Worm (Caenorhabditis elegans) whole organism, late embryonic: ENCODE data around the gene T19H12.12.
A peak's percentile ranks its signal among the peaks of the same experiment; 100 is the strongest.

Experiments used
- F13H6.1 ChIP-seq: sonication (generic microtip); optimal IDR thresholded peaks from 2 replicates; lab custom pipeline; 2016; ENCODE audit warnings: missing genetic modification characterization, missing compliant biosample characterization
- K09A11.1 ChIP-seq: sonication (generic microtip); optimal IDR thresholded peaks from 2 replicates; lab custom pipeline; 2017; ENCODE audit warnings: antibody characterized with exemption, mild to moderate bottlenecking, missing genetic modification characterization, missing compliant biosample characterization; ENCODE audit not compliant: insufficient read depth
- T23F11.4 ChIP-seq: fragments of 200-800 bp; sonication (Bioruptor generic); optimal IDR thresholded peaks from 2 replicates; lab custom pipeline; 2018; ENCODE audit warnings: mild to moderate bottlenecking, missing genetic modification characterization, missing compliant biosample characterization
- Y22D7AL.16 ChIP-seq: sonication (generic microtip); optimal IDR thresholded peaks from 2 replicates; lab custom pipeline; 2016; ENCODE audit warnings: missing genetic modification characterization, missing compliant biosample characterization
- ahr-1 ChIP-seq: sonication (generic microtip); optimal IDR thresholded peaks from 2 replicates; lab custom pipeline; 2016; ENCODE audit warnings: missing genetic modification characterization, missing compliant biosample characterization
- ceh-14 ChIP-seq: sonication (generic microtip); optimal IDR thresholded peaks from 2 replicates; lab custom pipeline; 2016; ENCODE audit warnings: missing genotype, missing genetic modification characterization, missing compliant biosample characterization
- ceh-2 ChIP-seq: sonication (generic microtip); optimal IDR thresholded peaks from 2 replicates; lab custom pipeline; 2016; ENCODE audit warnings: missing genotype, missing genetic modification characterization, missing compliant biosample characterization
- ceh-31 ChIP-seq: sonication (generic microtip); optimal IDR thresholded peaks from 2 replicates; lab custom pipeline; 2016; ENCODE audit warnings: missing genetic modification characterization, missing compliant biosample characterization
- ceh-34 ChIP-seq: sonication (generic microtip); optimal IDR thresholded peaks from 2 replicates; lab custom pipeline; 2016; ENCODE audit warnings: mild to moderate bottlenecking, missing genetic modification characterization, missing compliant biosample characterization
- ceh-45 ChIP-seq: fragments of 200-800 bp; sonication (Bioruptor generic); IDR thresholded peaks from 2 replicates; pipeline ENCODE4 v1.3.6; 2022; ENCODE audit warnings: missing genetic modification reagents, missing genetic modification characterization, missing compliant biosample characterization
- ceh-48 ChIP-seq: sonication (generic microtip); optimal IDR thresholded peaks from 2 replicates; lab custom pipeline; 2016; ENCODE audit warnings: missing genetic modification characterization, inconsistent platforms, missing compliant biosample characterization
- elt-2 ChIP-seq: sonication (generic microtip); optimal IDR thresholded peaks from 2 replicates; lab custom pipeline; 2016; ENCODE audit warnings: missing genetic modification reagents, missing genetic modification characterization, missing compliant biosample characterization
- ets-4 ChIP-seq: sonication (generic microtip); optimal IDR thresholded peaks from 2 replicates; lab custom pipeline; 2016; ENCODE audit warnings: missing genetic modification characterization, missing compliant biosample characterization
- fax-1 ChIP-seq: sonication (generic microtip); optimal IDR thresholded peaks from 2 replicates; lab custom pipeline; 2016; ENCODE audit warnings: missing genotype, missing genetic modification characterization, missing compliant biosample characterization
- fkh-10 ChIP-seq: fragments of 150-350 bp; optimal IDR thresholded peaks from 2 replicates; lab custom pipeline; 2014; ENCODE audit warnings: missing biosample characterization, missing genetic modification reagents, missing genetic modification characterization
- gmeb-2 ChIP-seq: sonication (generic microtip); optimal IDR thresholded peaks from 2 replicates; lab custom pipeline; 2016; ENCODE audit warnings: missing genetic modification characterization, inconsistent platforms, missing compliant biosample characterization
- hlh-30 ChIP-seq: sonication (generic microtip); optimal IDR thresholded peaks from 2 replicates; lab custom pipeline; 2017; ENCODE audit warnings: antibody characterized with exemption, missing genetic modification characterization, missing compliant biosample characterization; ENCODE audit not compliant: insufficient read depth
- lim-6 ChIP-seq: sonication (generic microtip); optimal IDR thresholded peaks from 2 replicates; lab custom pipeline; 2016; ENCODE audit warnings: missing genetic modification characterization, missing compliant biosample characterization
- nfya-1 ChIP-seq: sonication (generic microtip); optimal IDR thresholded peaks from 2 replicates; lab custom pipeline; 2017; ENCODE audit warnings: missing genetic modification characterization, mild to moderate bottlenecking, missing compliant biosample characterization, antibody characterized with exemption, moderate library complexity
- nhr-11 ChIP-seq: fragments of 150-350 bp; optimal IDR thresholded peaks from 2 replicates; lab custom pipeline; 2014; ENCODE audit warnings: missing biosample characterization, missing genetic modification characterization
- nhr-232 ChIP-seq: sonication (generic microtip); optimal IDR thresholded peaks from 2 replicates; lab custom pipeline; 2016; ENCODE audit warnings: missing genetic modification characterization, missing compliant biosample characterization
- odd-2 ChIP-seq: sonication (generic microtip); optimal IDR thresholded peaks from 2 replicates; lab custom pipeline; 2017; ENCODE audit warnings: antibody characterized with exemption, mild to moderate bottlenecking, missing genetic modification characterization, missing compliant biosample characterization
- pag-3 ChIP-seq: sonication (generic microtip); optimal IDR thresholded peaks from 2 replicates; lab custom pipeline; 2016; ENCODE audit warnings: missing compliant biosample characterization, missing genetic modification characterization, borderline replicate concordance
- pat-9 ChIP-seq: fragments of 200-800 bp; sonication (Bioruptor generic); optimal IDR thresholded peaks from 2 replicates; lab custom pipeline; 2018; ENCODE audit warnings: mild to moderate bottlenecking, missing genetic modification characterization, moderate library complexity, missing compliant biosample characterization
- pax-1 ChIP-seq: fragments of 150-350 bp; optimal IDR thresholded peaks from 2 replicates; lab custom pipeline; 2014; ENCODE audit warnings: missing biosample characterization, missing genetic modification characterization
- pha-4 ChIP-seq: fragments of 150-350 bp; optimal IDR thresholded peaks from 2 replicates; lab custom pipeline; 2018; ENCODE audit warnings: missing biosample characterization, missing genetic modification reagents, missing genetic modification characterization
- pqm-1 ChIP-seq: sonication (generic microtip); optimal IDR thresholded peaks from 2 replicates; lab custom pipeline; 2016; ENCODE audit warnings: missing genetic modification characterization, missing compliant biosample characterization
- ref-2 ChIP-seq: sonication (generic microtip); optimal IDR thresholded peaks from 2 replicates; lab custom pipeline; 2016; ENCODE audit warnings: missing genetic modification characterization, missing compliant biosample characterization
- syd-9 ChIP-seq: sonication (generic microtip); optimal IDR thresholded peaks from 2 replicates; lab custom pipeline; 2016; ENCODE audit warnings: mild to moderate bottlenecking, missing genetic modification characterization, moderate library complexity, missing compliant biosample characterization
- ttx-3 ChIP-seq: sonication (generic microtip); optimal IDR thresholded peaks from 2 replicates; lab custom pipeline; 2016; ENCODE audit warnings: missing genetic modification reagents, missing genetic modification characterization, missing compliant biosample characterization
- unc-3 ChIP-seq, 2 experiments: fragments of 200-800 bp in 1 of 2; sonication (Bioruptor generic) in 1 of 2; sonication (generic microtip) in 1 of 2; conservative IDR thresholded peaks in 1 of 2; optimal IDR thresholded peaks in 1 of 2; 2 replicates each; pipeline versions ENCODE4 v1.3.6 to Lab custom; 2016 to 2022; ENCODE audit warnings: missing compliant biosample characterization in 2 of 2, missing genetic modification characterization in 2 of 2, missing genetic modification reagents in 1 of 2
- unc-55 ChIP-seq: sonication (generic microtip); optimal IDR thresholded peaks from 2 replicates; lab custom pipeline; 2017; ENCODE audit warnings: missing biosample characterization, missing genetic modification reagents, missing genetic modification characterization
- zip-5 ChIP-seq: sonication (generic microtip); optimal IDR thresholded peaks from 2 replicates; lab custom pipeline; 2016; ENCODE audit warnings: missing genetic modification characterization, missing compliant biosample characterization
- ztf-16 ChIP-seq: sonication (generic microtip); optimal IDR thresholded peaks from 2 replicates; lab custom pipeline; 2017; ENCODE audit warnings: missing genetic modification characterization, missing compliant biosample characterization

T19H12.12 gene

ce11 chrV:4889976-4890479, 5.4 kb downstream of the T19H12.12 start, which contains the start of gene T19H12.2:
T19H12.2 (plus strand) TSS chrV:4890429.
- TF ChIP-seq ceh-14 (tag; lab: Kevin White, UChicago) (no peak), unc-55 (GFP tag; lab: Kevin White, UChicago) (no peak), odd-2 (tag; lab: Kevin White, UChicago) (no peak), ceh-2 (tag; lab: Kevin White, UChicago) (no peak), T23F11.4 (no peak), pha-4 (tag; lab: Kevin White, UChicago) (no peak), ceh-45 (GFP tag; lab: Robert Waterston, UW) (no peak), K09A11.1 (no peak), nfya-1 (no peak), pat-9 (tag; lab: Kevin White, UChicago) (no peak), nhr-232 (tag; lab: Kevin White, UChicago) (no peak), syd-9 (no peak), gmeb-2 (no peak), fkh-10 (no peak), ets-4 (no peak), nhr-11 (tag; lab: Kevin White, UChicago) (no peak), ahr-1 (tag; lab: Kevin White, UChicago) (no peak), pqm-1 (tag; lab: Kevin White, UChicago) (no peak), pag-3 (no peak)
- TF ChIP-seq, all 69 proteins: peak for 0

DNA sequence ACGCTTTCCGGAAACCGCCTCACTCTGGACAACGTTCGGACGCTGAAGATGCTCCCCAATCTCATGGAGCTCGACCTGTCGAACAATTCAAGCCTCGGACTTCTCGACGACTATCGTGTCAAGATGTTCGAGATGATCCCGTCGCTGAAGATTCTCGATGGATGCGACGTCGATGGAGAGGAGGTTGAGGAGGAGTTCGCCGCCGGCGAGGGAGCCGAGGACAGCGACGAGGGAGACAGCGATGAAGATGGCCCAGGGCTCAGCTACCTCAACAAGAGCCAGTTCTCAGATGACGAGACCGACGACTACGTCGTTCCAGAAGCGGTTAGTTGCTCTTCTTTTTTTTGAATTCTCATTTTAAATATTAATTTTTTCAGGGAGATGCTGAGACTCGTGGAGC, 6.2 kb downstream of the T19H12.12 start:
- no peak for TF ChIP-seq lim-6 (tag; lab: Kevin White, UChicago)
- TF ChIP-seq pqm-1 (tag; lab: Kevin White, UChicago) = no peak
- TF ChIP-seq ztf-16 (tag; lab: Kevin White, UChicago) = no peak
- no peak for TF ChIP-seq ceh-34 (tag; lab: Kevin White, UChicago)
- no peak for TF ChIP-seq unc-3 (GFP tag; conservative IDR thresholded peaks at IDR 0.05; lab: Robert Waterston, UW)
- no peak for TF ChIP-seq unc-3 (tag; optimal IDR thresholded peaks at IDR 0.05; lab: Kevin White, UChicago)
- no peak for TF ChIP-seq pha-4 (tag; lab: Kevin White, UChicago)

DNA sequence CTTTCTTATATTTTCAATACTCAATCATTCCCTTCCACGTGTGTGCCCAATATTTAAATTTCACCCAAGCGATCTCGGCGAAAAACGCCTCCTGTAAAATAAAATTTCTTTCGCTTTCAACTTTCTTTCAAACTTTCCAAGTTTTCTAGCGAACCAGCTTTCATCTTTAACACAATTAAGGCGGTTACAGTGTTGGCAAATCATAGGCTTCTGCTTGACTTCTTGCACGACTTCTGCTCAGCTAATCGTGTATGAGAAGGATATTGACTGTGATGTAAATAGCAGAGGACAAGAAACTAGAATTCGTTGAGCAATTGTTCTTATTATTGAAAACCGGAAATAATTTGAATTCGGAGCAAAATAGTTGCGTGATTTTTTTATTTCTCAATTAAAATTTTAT, 6.7 kb downstream of the T19H12.12 start:
- no peak for TF ChIP-seq fax-1 (tag; lab: Kevin White, UChicago)
- no peak for TF ChIP-seq pax-1 (tag; lab: Kevin White, UChicago)
- TF ChIP-seq ahr-1 (tag; lab: Kevin White, UChicago) = no peak

DNA sequence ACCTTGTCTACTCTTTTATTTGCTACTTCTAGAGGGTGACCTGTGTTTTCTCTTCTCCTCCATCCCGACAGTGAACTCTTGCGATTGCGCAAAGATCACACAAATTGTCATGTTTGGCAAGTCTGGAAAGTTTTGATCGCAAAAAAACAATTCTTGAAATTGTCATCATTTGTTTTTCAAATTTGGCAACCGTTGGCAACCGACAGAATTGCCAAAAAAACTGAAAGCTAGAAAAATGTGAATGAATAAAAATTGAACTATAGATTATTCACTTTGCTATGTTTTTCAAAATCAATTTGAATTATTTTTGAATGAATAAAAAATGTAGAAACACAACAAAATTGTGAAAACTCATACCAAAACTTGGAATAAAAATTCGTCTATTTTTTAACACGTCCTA, 10.4 kb downstream of the T19H12.12 start, which contains the start of gene ugt-11:
Gene ugt-11 (minus strand): TSS at position 101 of the 400 bp plus-strand sequence.
- TF ChIP-seq K09A11.1 (no peak), ref-2 (tag; lab: Kevin White, UChicago) (no peak), hlh-30 (tag; lab: Kevin White, UChicago) (no peak), ttx-3 (no peak), pha-4 (tag; lab: Kevin White, UChicago) (no peak), F13H6.1 (tag; lab: Kevin White, UChicago) (no peak), ceh-48 (tag; lab: Kevin White, UChicago) (no peak), pag-3 (no peak), ceh-31 (no peak), Y22D7AL.16 (tag; lab: Kevin White, UChicago) (no peak), zip-5 (tag; lab: Kevin White, UChicago) (no peak)

- TF ChIP-seq elt-2 (tag; lab: Kevin White, UChicago) = peak; percentile 62
- no peak for TF ChIP-seq lim-6 (tag; lab: Kevin White, UChicago)
Observed at ce11 chrV:4895744-4896143, 11.2 kb downstream of the T19H12.12 start, which contains the start of gene ugt-9. ugt-9 (plus strand) TSS chrV:4896048.
